Fruit fly (Drosophila melanogaster) whole organism, embryonic: ENCODE results near the gene CG31463.
A peak's percentile ranks its signal among the peaks of the same experiment; 100 is the strongest.

ENCODE experiments used
- Adf1 ChIP-seq: fragments of 200-800 bp; sonication (Bioruptor generic); IDR thresholded peaks from 2 replicates; pipeline ENCODE4 v1.3.6; 2022; ENCODE audit warnings: missing biosample characterization, missing genetic modification characterization
- B-H1 ChIP-seq: fragments of 200-800 bp; sonication (Bioruptor generic); IDR thresholded peaks from 3 replicates; pipeline ENCODE4 v1.3.6; 2022; ENCODE audit warnings: missing biosample characterization, missing genetic modification characterization
- B-H2 ChIP-seq: fragments of 200-800 bp; sonication (Bioruptor generic); optimal IDR thresholded peaks from 2 replicates; lab custom pipeline; 2018; ENCODE audit warnings: missing biosample characterization, mild to moderate bottlenecking, missing genetic modification characterization
- CG10274 ChIP-seq: fragments of 200-800 bp; sonication (Bioruptor generic); optimal IDR thresholded peaks from 3 replicates; lab custom pipeline; 2017; ENCODE audit warnings: missing biosample characterization, mild to moderate bottlenecking, missing genetic modification characterization
- CG11504 ChIP-seq: fragments of 200-800 bp; sonication (Bioruptor generic); optimal IDR thresholded peaks from 3 replicates; lab custom pipeline; 2019; ENCODE audit warnings: missing biosample characterization, mild to moderate bottlenecking, missing genetic modification characterization, moderate library complexity
- CG11723 ChIP-seq: fragments of 200-800 bp; sonication (Bioruptor generic); optimal IDR thresholded peaks from 2 replicates; lab custom pipeline; 2017; ENCODE audit warnings: missing biosample characterization, mild to moderate bottlenecking, missing genetic modification characterization
- CG12219 ChIP-seq: fragments of 200-800 bp; sonication (Bioruptor generic); optimal IDR thresholded peaks from 3 replicates; lab custom pipeline; 2018; ENCODE audit warnings: missing biosample characterization, mild to moderate bottlenecking, missing genetic modification characterization
- CG12391 ChIP-seq: fragments of 200-800 bp; sonication (Bioruptor generic); optimal IDR thresholded peaks from 3 replicates; lab custom pipeline; 2018; ENCODE audit warnings: missing biosample characterization, mild to moderate bottlenecking, missing genetic modification characterization, moderate library complexity
- CG14014 ChIP-seq: fragments of 200-800 bp; sonication (Bioruptor generic); IDR thresholded peaks from 2 replicates; pipeline ENCODE4 v1.3.6; 2022; ENCODE audit warnings: missing biosample characterization, missing genetic modification characterization
- CG18262 ChIP-seq: fragments of 200-800 bp; optimal IDR thresholded peaks from 3 replicates; lab custom pipeline; 2019; ENCODE audit warnings: missing biosample characterization, mild to moderate bottlenecking, missing genetic modification characterization, moderate library complexity
- CG2120 ChIP-seq: fragments of 200-800 bp; sonication (Bioruptor generic); optimal IDR thresholded peaks from 3 replicates; lab custom pipeline; 2016; ENCODE audit warnings: missing biosample characterization, missing genetic modification characterization
- CG2199 ChIP-seq: fragments of 200-800 bp; sonication (Bioruptor generic); IDR thresholded peaks from 3 replicates; pipeline ENCODE4 v1.3.6; 2022; ENCODE audit warnings: missing biosample characterization, missing genetic modification characterization
- CG30020 ChIP-seq: fragments of 200-800 bp; optimal IDR thresholded peaks from 2 replicates; lab custom pipeline; 2019; ENCODE audit warnings: missing biosample characterization, mild to moderate bottlenecking, missing genetic modification characterization, moderate library complexity
- CG31441 ChIP-seq: fragments of 200-800 bp; sonication (Bioruptor generic); IDR thresholded peaks from 2 replicates; pipeline ENCODE4 v1.3.6; 2022; ENCODE audit warnings: missing biosample characterization, missing genetic modification characterization
- CG33557 ChIP-seq: fragments of 200-800 bp; sonication (Bioruptor generic); optimal IDR thresholded peaks from 2 replicates; lab custom pipeline; 2019; ENCODE audit warnings: missing biosample characterization, mild to moderate bottlenecking, missing genetic modification characterization, moderate library complexity
- CG4360 ChIP-seq: fragments of 200-800 bp; sonication (Bioruptor generic); IDR thresholded peaks from 2 replicates; pipeline ENCODE4 v1.3.6; 2022; ENCODE audit warnings: missing biosample characterization, missing genetic modification characterization
- CG4854 ChIP-seq: fragments of 200-800 bp; sonication (Bioruptor generic); optimal IDR thresholded peaks from 2 replicates; lab custom pipeline; 2016; ENCODE audit warnings: missing biosample characterization, missing genetic modification characterization, inconsistent platforms
- CG6683 ChIP-seq: fragments of 200-800 bp; sonication (Bioruptor generic); optimal IDR thresholded peaks from 2 replicates; lab custom pipeline; 2017; ENCODE audit warnings: missing biosample characterization, mild to moderate bottlenecking, missing genetic modification characterization, missing genetic modification reagents
- CG6813 ChIP-seq: fragments of 200-800 bp; sonication (Bioruptor generic); optimal IDR thresholded peaks from 2 replicates; lab custom pipeline; 2017; ENCODE audit warnings: missing biosample characterization, missing genetic modification characterization, mild to moderate bottlenecking, moderate library complexity, missing genetic modification reagents
- CG6854 ChIP-seq: fragments of 200-800 bp; sonication (Bioruptor generic); optimal IDR thresholded peaks from 3 replicates; lab custom pipeline; 2017; ENCODE audit warnings: missing biosample characterization, mild to moderate bottlenecking, missing genetic modification characterization
- CG7372 ChIP-seq: fragments of 200-800 bp; sonication (Bioruptor generic); IDR thresholded peaks from 2 replicates; pipeline ENCODE4 v1.3.6; 2022; ENCODE audit warnings: missing biosample characterization, missing genetic modification characterization
- CG7928 ChIP-seq: fragments of 200-800 bp; sonication (Bioruptor generic); optimal IDR thresholded peaks from 2 replicates; lab custom pipeline; 2017; ENCODE audit warnings: missing biosample characterization, mild to moderate bottlenecking, missing genetic modification characterization
- CG9437 ChIP-seq: fragments of 200-800 bp; sonication (Bioruptor generic); optimal IDR thresholded peaks from 2 replicates; lab custom pipeline; 2018; ENCODE audit warnings: missing biosample characterization, mild to moderate bottlenecking, missing genetic modification characterization
- CG9932 ChIP-seq: fragments of 200-800 bp; sonication (Bioruptor generic); IDR thresholded peaks from 2 replicates; pipeline ENCODE4 v1.3.6; 2022; ENCODE audit warnings: missing biosample characterization, missing genetic modification characterization
- CHES-1-like ChIP-seq: fragments of 200-800 bp; sonication (Bioruptor generic); optimal IDR thresholded peaks from 2 replicates; lab custom pipeline; 2016; ENCODE audit warnings: missing biosample characterization, missing genetic modification characterization
- Dbx ChIP-seq: fragments of 200-800 bp; sonication (Bioruptor generic); IDR thresholded peaks from 3 replicates; pipeline ENCODE4 v1.3.6; 2022; ENCODE audit warnings: missing biosample characterization, missing genetic modification characterization
- Dip3 ChIP-seq: fragments of 200-800 bp; sonication (Bioruptor generic); optimal IDR thresholded peaks from 3 replicates; lab custom pipeline; 2016; ENCODE audit warnings: missing biosample characterization, missing genetic modification characterization
- Fer2 ChIP-seq: fragments of 200-800 bp; sonication (Bioruptor generic); optimal IDR thresholded peaks from 2 replicates; lab custom pipeline; 2018; ENCODE audit warnings: missing biosample characterization, mild to moderate bottlenecking, missing genetic modification characterization, moderate library complexity
- Lhr ChIP-seq: fragments of 200-800 bp; sonication (Bioruptor generic); optimal IDR thresholded peaks from 3 replicates; lab custom pipeline; 2017; ENCODE audit warnings: mild to moderate bottlenecking, missing biosample characterization, missing genetic modification reagents, missing genetic modification characterization
- MTF-1 ChIP-seq: fragments of 200-800 bp; sonication (Bioruptor generic); optimal IDR thresholded peaks from 2 replicates; lab custom pipeline; 2018; ENCODE audit warnings: missing biosample characterization, mild to moderate bottlenecking, missing genetic modification characterization, borderline replicate concordance
- Pdp1 ChIP-seq, 2 experiments: fragments of 200-800 bp; sonication (Bioruptor generic); optimal IDR thresholded peaks; 3 replicates each; lab custom pipeline; 2016; ENCODE audit warnings: missing biosample characterization in 2 of 2, missing genetic modification characterization in 2 of 2, mild to moderate bottlenecking in 1 of 2, moderate library complexity in 1 of 2
- ara ChIP-seq: fragments of 200-800 bp; sonication (Bioruptor generic); IDR thresholded peaks from 2 replicates; pipeline ENCODE4 v1.3.6; 2022; ENCODE audit warnings: missing biosample characterization, missing genetic modification characterization
- az2 ChIP-seq: fragments of 200-800 bp; sonication (Bioruptor generic); optimal IDR thresholded peaks from 3 replicates; lab custom pipeline; 2016; ENCODE audit warnings: missing biosample characterization, missing genetic modification characterization
- chinmo ChIP-seq: fragments of 200-800 bp; sonication (Bioruptor generic); IDR thresholded peaks from 4 replicates; pipeline ENCODE4 v1.3.6; 2022; ENCODE audit warnings: missing biosample characterization, missing genetic modification characterization; ENCODE audit not compliant: partially characterized antibody
- crol ChIP-seq: fragments of 200-800 bp; sonication (Bioruptor generic); IDR thresholded peaks from 2 replicates; pipeline ENCODE4 v1.3.6; 2022; ENCODE audit warnings: missing biosample characterization, missing genetic modification characterization
- dmrt11E ChIP-seq: fragments of 200-800 bp; sonication (Bioruptor generic); optimal IDR thresholded peaks from 3 replicates; lab custom pipeline; 2018; ENCODE audit warnings: missing biosample characterization, mild to moderate bottlenecking, missing genetic modification characterization, moderate library complexity
- dmrt99B ChIP-seq: fragments of 200-800 bp; sonication (Bioruptor generic); optimal IDR thresholded peaks from 2 replicates; lab custom pipeline; 2018; ENCODE audit warnings: missing biosample characterization, mild to moderate bottlenecking, missing genetic modification characterization, moderate library complexity
- emc ChIP-seq: fragments of 200-800 bp; sonication (Bioruptor generic); optimal IDR thresholded peaks from 2 replicates; lab custom pipeline; 2016; ENCODE audit warnings: missing biosample characterization, missing genetic modification characterization
- fru ChIP-seq: fragments of >200 bp; optimal IDR thresholded peaks from 2 replicates; lab custom pipeline; 2017
- gem ChIP-seq: fragments of 200-800 bp; sonication (Bioruptor generic); optimal IDR thresholded peaks from 2 replicates; lab custom pipeline; 2019; ENCODE audit warnings: missing biosample characterization, mild to moderate bottlenecking, missing genetic modification characterization, moderate library complexity
- grau ChIP-seq: fragments of 200-800 bp; optimal IDR thresholded peaks from 3 replicates; lab custom pipeline; 2019; ENCODE audit warnings: missing biosample characterization, mild to moderate bottlenecking, missing genetic modification characterization, moderate library complexity
- ham ChIP-seq: fragments of 200-800 bp; sonication (Bioruptor generic); IDR thresholded peaks from 2 replicates; pipeline ENCODE4 v1.3.6; 2022; ENCODE audit warnings: missing biosample characterization, missing genetic modification characterization
- jumu ChIP-seq: fragments of 200-800 bp; sonication (Bioruptor generic); optimal IDR thresholded peaks from 3 replicates; lab custom pipeline; 2016; ENCODE audit warnings: missing biosample characterization, missing genetic modification characterization
- knrl ChIP-seq: fragments of 200-800 bp; sonication (Bioruptor generic); IDR thresholded peaks from 3 replicates; pipeline ENCODE4 v1.3.6; 2022; ENCODE audit warnings: missing biosample characterization, missing genetic modification characterization; ENCODE audit not compliant: partially characterized antibody
- oc ChIP-seq: fragments of 200-800 bp; sonication (Bioruptor generic); optimal IDR thresholded peaks from 2 replicates; lab custom pipeline; 2018; ENCODE audit warnings: missing biosample characterization, mild to moderate bottlenecking, missing genetic modification characterization, moderate library complexity
- pros ChIP-seq: fragments of 200-800 bp; sonication (Bioruptor generic); optimal IDR thresholded peaks from 3 replicates; lab custom pipeline; 2019; ENCODE audit warnings: missing biosample characterization, mild to moderate bottlenecking, missing genetic modification characterization, moderate library complexity
- sd ChIP-seq: fragments of 200-800 bp; sonication (Bioruptor generic); optimal IDR thresholded peaks from 3 replicates; lab custom pipeline; 2018; ENCODE audit warnings: missing biosample characterization, mild to moderate bottlenecking, missing genetic modification characterization, moderate library complexity
- stc ChIP-seq: fragments of 200-800 bp; sonication (Bioruptor generic); IDR thresholded peaks from 2 replicates; pipeline ENCODE4 v1.3.6; 2022; ENCODE audit warnings: missing biosample characterization, missing genetic modification characterization
- tin ChIP-seq: fragments of 200-800 bp; sonication (Bioruptor generic); optimal IDR thresholded peaks from 3 replicates; lab custom pipeline; 2016; ENCODE audit warnings: missing biosample characterization, missing genetic modification characterization
- twi ChIP-seq: fragments of 200-800 bp; optimal IDR thresholded peaks from 2 replicates; lab custom pipeline; 2019; ENCODE audit warnings: missing biosample characterization, mild to moderate bottlenecking, missing genetic modification characterization, moderate library complexity
- vvl ChIP-seq: fragments of 200-800 bp; sonication (Bioruptor generic); IDR thresholded peaks from 2 replicates; pipeline ENCODE4 v1.3.6; 2022; ENCODE audit warnings: missing biosample characterization, missing genetic modification characterization

Gene CG31463

DNA sequence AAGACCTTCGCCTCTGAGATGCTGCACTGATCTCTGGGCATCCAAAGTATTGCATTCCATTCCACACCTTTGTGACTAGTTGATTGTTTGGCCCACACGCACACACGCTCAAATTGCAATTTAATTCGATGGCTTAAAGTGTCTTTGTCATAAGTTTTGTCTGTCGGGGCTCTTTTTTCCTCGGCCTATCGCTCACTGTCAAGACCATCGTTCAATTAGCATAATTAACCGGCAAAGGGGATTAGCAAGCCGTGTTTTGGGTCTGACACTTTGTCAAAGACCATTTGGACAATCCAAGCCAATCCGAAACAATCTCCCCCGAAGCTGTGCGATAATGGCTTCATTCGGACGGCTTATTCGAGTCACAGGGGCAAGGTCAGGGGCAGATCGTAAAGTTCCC, 37.8 kb upstream of the CG31463 start:
- TF ChIP-seq pros (GFP tag; lab: Kevin White, UChicago) (peak; percentile 2), CG4360 (GFP tag; lab: Robert Waterston, UW) (no peak), CG6813 (GFP tag; lab: Kevin White, UChicago) (no peak), Lhr (GFP tag; lab: Kevin White, UChicago) (no peak), Pdp1 (GFP tag; optimal IDR thresholded peaks at IDR 0.05; lab: Kevin White, UChicago) (peak in 1 of 2 experiments; percentile 7), CG33557 (GFP tag; lab: Kevin White, UChicago) (no peak), Adf1 (GFP tag; lab: Robert Waterston, UW) (no peak), CG6854 (GFP tag; lab: Kevin White, UChicago) (no peak), chinmo (GFP tag; lab: Robert Waterston, UW) (0 out of 4 replicates have a peak, but pooled peaks have one; percentile 64), vvl (GFP tag; lab: Robert Waterston, UW) (peak; percentile 14; the same call in 1 of the 2 replicates), gem (tag; lab: Kevin White, UChicago) (no peak), CG14014 (no peak), oc (tag; lab: Kevin White, UChicago) (peak; percentile 78), crol (GFP tag; lab: Robert Waterston, UW) (no peak), MTF-1 (GFP tag; lab: Kevin White, UChicago) (no peak), stc (GFP tag; lab: Robert Waterston, UW) (no peak), dmrt99B (tag; lab: Kevin White, UChicago) (no peak), jumu (GFP tag; lab: Kevin White, UChicago) (no peak), CG4854 (GFP tag; lab: Kevin White, UChicago) (no peak), B-H1 (no peak), sd (peak; percentile 52), CG30020 (no peak), ham (GFP tag; lab: Robert Waterston, UW) (no peak), ara (GFP tag; lab: Robert Waterston, UW) (no peak), B-H2 (GFP tag; lab: Kevin White, UChicago) (no peak), CG2199 (GFP tag; lab: Robert Waterston, UW) (no peak), fru (lab: Kevin White, UChicago) (no peak), CG9932 (no peak), dmrt11E (tag; lab: Kevin White, UChicago) (no peak), Dbx (GFP tag; lab: Robert Waterston, UW) (no peak)

DNA sequence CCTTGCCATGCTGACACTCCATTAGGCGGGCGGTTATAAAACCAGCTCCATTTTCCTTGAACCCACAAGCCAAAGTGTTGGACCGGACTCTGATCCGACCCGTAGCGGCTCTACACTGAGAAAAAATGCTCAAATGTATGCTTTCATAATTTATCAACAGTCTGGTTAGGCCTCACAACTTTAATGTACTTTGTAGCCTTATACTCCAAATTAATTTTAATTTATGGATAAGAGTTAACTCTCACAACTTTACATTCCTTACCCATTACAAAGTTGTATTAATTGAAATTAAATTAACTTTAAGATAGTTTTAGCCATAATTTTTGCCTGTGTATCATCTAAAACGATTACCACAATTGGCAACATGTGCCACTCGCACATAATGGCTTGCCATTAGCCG, 36.1 kb upstream of the CG31463 start:
- no peak for TF ChIP-seq MTF-1 (GFP tag; lab: Kevin White, UChicago)
- no peak for TF ChIP-seq CG31441
- no peak for TF ChIP-seq knrl (GFP tag; lab: Robert Waterston, UW)
- TF ChIP-seq CG18262 (tag; lab: Kevin White, UChicago): peak; percentile 6
- no peak for TF ChIP-seq CG9437 (GFP tag; lab: Kevin White, UChicago)
- no peak for TF ChIP-seq CHES-1-like (GFP tag; lab: Kevin White, UChicago)
- TF ChIP-seq CG2120 (GFP tag; lab: Kevin White, UChicago): peak; percentile 61
- no peak for TF ChIP-seq az2
- no peak for TF ChIP-seq CG10274 (GFP tag; lab: Kevin White, UChicago)
- no peak for TF ChIP-seq Fer2 (tag; lab: Kevin White, UChicago)
- TF ChIP-seq Dip3 (GFP tag; lab: Kevin White, UChicago): no peak
- TF ChIP-seq CG7928 (GFP tag; lab: Kevin White, UChicago): no peak
- no peak for TF ChIP-seq CG6683
- no peak for TF ChIP-seq emc (GFP tag; lab: Kevin White, UChicago)
- peak; percentile 39 for TF ChIP-seq CG12219 (GFP tag; lab: Kevin White, UChicago)
- no peak for TF ChIP-seq CG7372 (GFP tag; lab: Robert Waterston, UW)
- no peak for TF ChIP-seq vvl (GFP tag; lab: Robert Waterston, UW)
- TF ChIP-seq CG11723 (GFP tag; lab: Kevin White, UChicago): no peak
- TF ChIP-seq sd: no peak
- TF ChIP-seq twi (tag; lab: Kevin White, UChicago): no peak
- peak; percentile 59 for TF ChIP-seq CG11504 (tag; lab: Kevin White, UChicago)
- peak; percentile 1 for TF ChIP-seq tin (GFP tag; lab: Kevin White, UChicago)
- TF ChIP-seq CG12391 (tag; lab: Kevin White, UChicago): no peak
- TF ChIP-seq grau: peak; percentile 54
